Fruit fly (Drosophila melanogaster): Measurements from ENCODE around the gene alpha-Est10.

alpha-Est10 gene

dm6 chr3R:7441359-7441758 lies 52.3 kb downstream of the alpha-Est10 start:
- no peak for TF ChIP-seq CTCF (optimal IDR thresholded peaks at IDR 0.05)
- no peak for TF ChIP-seq CG8478 (optimal IDR thresholded peaks at IDR 0.05)

dm6 chr3R:7439306-7439810 lies 54.3 kb downstream of the alpha-Est10 start, which contains the start of gene CG14598:
TSS of gene CG14598 (plus strand) at chr3R:7439760.
- TF ChIP-seq CG8478 (optimal IDR thresholded peaks at IDR 0.05), result no peak
- no peak for TF ChIP-seq CTCF (optimal IDR thresholded peaks at IDR 0.05)

- TF ChIP-seq CTCF (optimal IDR thresholded peaks at IDR 0.05), result no peak
- TF ChIP-seq CG8478 (optimal IDR thresholded peaks at IDR 0.05), result no peak
Observed at dm6 chr3R:7438869-7439268, 54.8 kb downstream of the alpha-Est10 start.
